Fruit fly (Drosophila melanogaster): ENCODE measurements around the gene CG5639.

Gene CG5639

dm6 chr3R:27636010-27636584 is 40.2 kb upstream of the CG5639 start, which contains the start of the genes CG5611 and Mtl (continued):
- peak; percentile 100 for TF ChIP-seq dmrt93B (GFP tag; optimal IDR thresholded peaks at IDR 0.05)
- peak; percentile 100 for TF ChIP-seq sv (GFP tag; optimal IDR thresholded peaks at IDR 0.05)
- TF ChIP-seq brk (GFP tag; optimal IDR thresholded peaks at IDR 0.05) = peak; percentile 99
- peak; percentile 100 for TF ChIP-seq rgr (GFP tag; optimal IDR thresholded peaks at IDR 0.05)
- TF ChIP-seq Mio (GFP tag; optimal IDR thresholded peaks at IDR 0.05) = peak; percentile 93
- TF ChIP-seq pan (optimal IDR thresholded peaks at IDR 0.05) = no peak

dm6 chr3R:27625911-27626310 is 30.0 kb upstream of the CG5639 start, which contains the start of gene CG5612:
Gene CG5612 (minus strand): TSS chr3R:27626011.
- TF ChIP-seq Jra (GFP tag; optimal IDR thresholded peaks at IDR 0.05) = no peak
- no peak for TF ChIP-seq Mio (GFP tag; optimal IDR thresholded peaks at IDR 0.05)
- TF ChIP-seq br (GFP tag; optimal IDR thresholded peaks at IDR 0.05) = no peak
- no peak for TF ChIP-seq sage (GFP tag; optimal IDR thresholded peaks at IDR 0.05)
- no peak for TF ChIP-seq CG9705 (GFP tag; optimal IDR thresholded peaks at IDR 0.05)
- no peak for TF ChIP-seq CG32264 (GFP tag; optimal IDR thresholded peaks at IDR 0.05)
- no peak for TF ChIP-seq brk (GFP tag; optimal IDR thresholded peaks at IDR 0.05)
- TF ChIP-seq rgr (GFP tag; optimal IDR thresholded peaks at IDR 0.05) = no peak
- TF ChIP-seq dl (GFP tag; optimal IDR thresholded peaks at IDR 0.05; ENCODE audit: insufficient read depth in 1 of 2, partially characterized antibody in 2 of 2) = no peak
- no peak for TF ChIP-seq GATAd (GFP tag; optimal IDR thresholded peaks at IDR 0.05)
- TF ChIP-seq fru (GFP tag; optimal IDR thresholded peaks at IDR 0.05) = no peak
- TF ChIP-seq CrebA (GFP tag; optimal IDR thresholded peaks at IDR 0.05; ENCODE audit: borderline replicate concordance) = no peak
- no peak for TF ChIP-seq sv (GFP tag; optimal IDR thresholded peaks at IDR 0.05)
- no peak for TF ChIP-seq jim (GFP tag; optimal IDR thresholded peaks at IDR 0.05)

dm6 chr3R:27622993-27623392 is 27.1 kb upstream of the CG5639 start:
- no peak for TF ChIP-seq foxo (GFP tag; optimal IDR thresholded peaks at IDR 0.05)
- no peak for TF ChIP-seq fru (GFP tag; optimal IDR thresholded peaks at IDR 0.05)
- no peak for TF ChIP-seq CrebA (GFP tag; optimal IDR thresholded peaks at IDR 0.05; ENCODE audit: borderline replicate concordance)
- TF ChIP-seq sv (GFP tag; optimal IDR thresholded peaks at IDR 0.05) = no peak
- TF ChIP-seq Vsx2 (GFP tag; optimal IDR thresholded peaks at IDR 0.05; ENCODE audit: partially characterized antibody) = no peak

dm6 chr3R:27621861-27622260 is 25.9 kb upstream of the CG5639 start:
- TF ChIP-seq pan (optimal IDR thresholded peaks at IDR 0.05) (no peak), Dfd (GFP tag; optimal IDR thresholded peaks at IDR 0.05) (no peak), usp (GFP tag; optimal IDR thresholded peaks at IDR 0.05) (no peak), dmrt93B (GFP tag; optimal IDR thresholded peaks at IDR 0.05) (no peak), sage (GFP tag; optimal IDR thresholded peaks at IDR 0.05) (no peak), Mio (GFP tag; optimal IDR thresholded peaks at IDR 0.05) (no peak), h (GFP tag; optimal IDR thresholded peaks at IDR 0.05) (peak; percentile 6), OdsH (GFP tag; optimal IDR thresholded peaks at IDR 0.05) (no peak), foxo (GFP tag; optimal IDR thresholded peaks at IDR 0.05) (peak in 1 of 2 experiments; percentile 8)

- TF ChIP-seq jim (GFP tag; optimal IDR thresholded peaks at IDR 0.05) (no peak), OdsH (GFP tag; optimal IDR thresholded peaks at IDR 0.05) (no peak), psq (GFP tag; optimal IDR thresholded peaks at IDR 0.05) (no peak), Abd-B (GFP tag; optimal IDR thresholded peaks at IDR 0.05) (no peak), Vsx2 (GFP tag; optimal IDR thresholded peaks at IDR 0.05; ENCODE audit: partially characterized antibody) (no peak), brk (GFP tag; optimal IDR thresholded peaks at IDR 0.05) (no peak), h (GFP tag; optimal IDR thresholded peaks at IDR 0.05) (no peak), sage (GFP tag; optimal IDR thresholded peaks at IDR 0.05) (no peak), lola (GFP tag; optimal IDR thresholded peaks at IDR 0.05) (no peak), CG9705 (GFP tag; optimal IDR thresholded peaks at IDR 0.05) (no peak), Mio (GFP tag; optimal IDR thresholded peaks at IDR 0.05) (no peak), Hr83 (GFP tag; optimal IDR thresholded peaks at IDR 0.05; ENCODE audit: poor library complexity, severe bottlenecking) (no peak), tai (GFP tag; optimal IDR thresholded peaks at IDR 0.05) (no peak), fru (GFP tag; optimal IDR thresholded peaks at IDR 0.05) (no peak), CG32264 (GFP tag; optimal IDR thresholded peaks at IDR 0.05) (no peak), woc (GFP tag; optimal IDR thresholded peaks at IDR 0.05) (no peak), GATAd (GFP tag; optimal IDR thresholded peaks at IDR 0.05) (no peak), Hr78 (GFP tag; optimal IDR thresholded peaks at IDR 0.05) (no peak), Rel (GFP tag; optimal IDR thresholded peaks at IDR 0.05) (no peak), Rel (tag; optimal IDR thresholded peaks at IDR 0.05) (no peak), sv (GFP tag; optimal IDR thresholded peaks at IDR 0.05) (no peak)
Observed at dm6 chr3R:27616493-27616892, 20.6 kb upstream of the CG5639 start.

Measured in whole organism, wandering third instar larva.